Worm (Caenorhabditis elegans): ENCODE results near the gene R07B1.7.

R07B1.7 gene

ce11 chrX:9837989-9838541, 30.9 kb upstream of the R07B1.7 start, which contains the start of gene ipla-2 (continued):
- TF ChIP-seq lin-13 (GFP tag; optimal IDR thresholded peaks at IDR 0.05) = no peak
- TF ChIP-seq mdl-1 (tag; optimal IDR thresholded peaks at IDR 0.05) = peak; percentile 58 to 96
- TF ChIP-seq ceh-28 (tag; optimal IDR thresholded peaks at IDR 0.05) = no peak
- no peak for TF ChIP-seq D1046.2 (GFP tag; IDR thresholded peaks at IDR 0.05)
- TF ChIP-seq spr-3 (GFP tag; optimal IDR thresholded peaks at IDR 0.05) = no peak
- peak; percentile 45 for TF ChIP-seq dpl-1 (GFP tag; optimal IDR thresholded peaks at IDR 0.05)
- peak; percentile 32 for TF ChIP-seq ztf-7 (tag; optimal IDR thresholded peaks at IDR 0.05)
- TF ChIP-seq ceh-82 (tag; optimal IDR thresholded peaks at IDR 0.05) = no peak

- no peak for TF ChIP-seq unc-130 (GFP tag; optimal IDR thresholded peaks at IDR 0.05)
- TF ChIP-seq daf-16 (GFP tag; optimal IDR thresholded peaks at IDR 0.05) = peak in 1 of 2 experiments; percentile 30
- no peak for TF ChIP-seq daf-16 (tag; optimal IDR thresholded peaks at IDR 0.05)
- TF ChIP-seq unc-62 (GFP tag; optimal IDR thresholded peaks at IDR 0.05 in 1 of 2) = peak in 1 of 2 experiments; percentile 47
- no peak for TF ChIP-seq unc-62 (tag; optimal IDR thresholded peaks at IDR 0.05)
Measured at ce11 chrX:9840864-9841263, 28.1 kb upstream of the R07B1.7 start.

DNA sequence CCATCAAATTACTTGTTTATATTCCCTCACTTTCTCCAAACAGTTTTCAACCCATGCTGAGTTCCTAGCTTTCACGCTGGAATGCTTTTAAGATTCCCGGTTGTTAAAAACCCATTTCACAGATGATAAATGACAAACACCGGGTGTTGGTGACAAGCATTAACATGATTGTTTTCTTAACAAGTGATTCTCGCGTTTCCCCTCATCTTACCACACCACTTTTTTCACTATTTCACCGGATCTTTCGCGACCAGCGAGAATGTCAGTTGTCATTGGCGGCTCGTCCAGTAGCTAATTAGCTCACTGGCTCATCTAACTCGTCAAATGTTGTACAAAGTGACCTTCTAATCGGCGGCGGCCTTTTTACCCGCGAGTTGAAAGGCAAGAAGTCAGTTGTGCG, 26.8 kb upstream of the R07B1.7 start:
- TF ChIP-seq nhr-41 (GFP tag; IDR thresholded peaks at IDR 0.05) = no peak
- no peak for TF ChIP-seq cey-2 (tag; optimal IDR thresholded peaks at IDR 0.05; ENCODE audit: borderline replicate concordance, insufficient read depth)
- no peak for TF ChIP-seq hlh-30 (tag; optimal IDR thresholded peaks at IDR 0.05; ENCODE audit: insufficient read depth)
- TF ChIP-seq pqm-1 (tag; optimal IDR thresholded peaks at IDR 0.05) = no peak
- TF ChIP-seq daf-19 (GFP tag; conservative IDR thresholded peaks at IDR 0.05) = no peak
- TF ChIP-seq aha-1 (tag) = peak; percentile 38
- TF ChIP-seq ceh-82 (tag; optimal IDR thresholded peaks at IDR 0.05) = no peak
- no peak for TF ChIP-seq fos-1 (tag; optimal IDR thresholded peaks at IDR 0.05)
- TF ChIP-seq mxl-3 (GFP tag; optimal IDR thresholded peaks at IDR 0.05) = no peak
- no peak for TF ChIP-seq zag-1 (tag; optimal IDR thresholded peaks at IDR 0.05)
- peak; percentile 27 for TF ChIP-seq hlh-11 (tag; optimal IDR thresholded peaks at IDR 0.05)
- TF ChIP-seq daf-16 (GFP tag; optimal IDR thresholded peaks at IDR 0.05) = peak in 1 of 2 experiments; percentile 79
- TF ChIP-seq daf-16 (tag; optimal IDR thresholded peaks at IDR 0.05) = no peak
- no peak for TF ChIP-seq mdl-1 (tag; optimal IDR thresholded peaks at IDR 0.05)
- TF ChIP-seq ceh-20 (GFP tag; IDR thresholded peaks at IDR 0.05) = no peak
- TF ChIP-seq snpc-1.2 (GFP tag; IDR thresholded peaks at IDR 0.05) = no peak
- TF ChIP-seq pha-4 (GFP tag; IDR thresholded peaks at IDR 0.05) = no peak
- no peak for TF ChIP-seq pha-4 (tag; optimal IDR thresholded peaks at IDR 0.05)
- TF ChIP-seq spr-1 (tag; optimal IDR thresholded peaks at IDR 0.05) = no peak
- TF ChIP-seq aly-2 (tag; optimal IDR thresholded peaks at IDR 0.05) = no peak
- TF ChIP-seq unc-39 (tag; optimal IDR thresholded peaks at IDR 0.05) = no peak
- TF ChIP-seq T26A8.4 (GFP tag; IDR thresholded peaks at IDR 0.05) = no peak
- no peak for TF ChIP-seq D1046.2 (GFP tag; IDR thresholded peaks at IDR 0.05)
- TF ChIP-seq unc-62 (GFP tag; optimal IDR thresholded peaks at IDR 0.05 in 1 of 2) = peak in 1 of 2 experiments; percentile 87
- TF ChIP-seq unc-62 (tag; optimal IDR thresholded peaks at IDR 0.05) = no peak

DNA sequence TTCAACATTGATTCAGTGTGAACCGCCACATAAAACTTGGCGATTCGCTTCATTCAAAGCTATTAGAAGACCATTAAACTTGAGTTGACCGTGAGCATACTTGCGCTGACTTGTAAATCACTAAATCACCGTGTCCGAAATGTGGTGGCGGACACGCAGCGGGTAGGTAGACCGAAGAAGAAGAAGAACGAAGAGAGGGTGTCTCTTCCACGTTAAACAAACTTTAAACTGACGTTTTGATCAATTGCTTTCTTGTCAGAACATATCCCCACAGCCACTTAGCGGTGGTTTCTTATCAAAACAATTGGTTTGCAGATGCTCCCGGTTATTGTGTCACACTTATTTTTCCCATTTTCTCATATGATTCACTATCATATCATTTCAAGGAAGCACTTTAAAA, 25.4 kb upstream of the R07B1.7 start:
- TF ChIP-seq sdz-12 (GFP tag; optimal IDR thresholded peaks at IDR 0.05) = no peak

DNA sequence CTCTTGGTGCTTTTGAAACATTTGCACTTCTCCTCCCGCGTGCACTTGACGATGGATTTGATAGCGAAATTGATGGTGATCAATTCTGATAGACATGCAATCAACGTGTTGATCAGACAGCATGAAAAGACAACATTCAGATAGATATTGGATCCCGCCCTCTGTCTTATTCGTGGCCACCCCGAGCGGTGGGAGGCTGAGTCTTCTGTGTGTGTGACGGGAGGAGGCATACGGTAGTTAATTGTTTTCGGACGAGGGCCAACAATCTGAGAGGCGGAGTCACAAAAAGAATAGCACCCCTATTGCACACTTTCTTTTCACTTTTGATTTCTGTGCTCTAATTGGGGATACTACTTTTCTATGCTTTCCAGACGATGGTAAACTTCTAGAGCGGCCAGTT, 23.0 kb upstream of the R07B1.7 start:
- no peak for TF ChIP-seq daf-16 (GFP tag; optimal IDR thresholded peaks at IDR 0.05)
- no peak for TF ChIP-seq daf-16 (tag; optimal IDR thresholded peaks at IDR 0.05)
- TF ChIP-seq nhr-41 (GFP tag; IDR thresholded peaks at IDR 0.05) = no peak
- TF ChIP-seq hmg-1.1 (GFP tag; IDR thresholded peaks at IDR 0.05) = no peak
- TF ChIP-seq nhr-10 (tag; optimal IDR thresholded peaks at IDR 0.05) = no peak
- no peak for TF ChIP-seq D1046.2 (GFP tag; IDR thresholded peaks at IDR 0.05)
- TF ChIP-seq nhr-111 (GFP tag; optimal IDR thresholded peaks at IDR 0.05) = no peak
- TF ChIP-seq Y5F2A.4 (GFP tag; optimal IDR thresholded peaks at IDR 0.05) = no peak
- no peak for TF ChIP-seq daf-19 (GFP tag; conservative IDR thresholded peaks at IDR 0.05)
- no peak for TF ChIP-seq Y48G9A.11 (GFP tag; IDR thresholded peaks at IDR 0.05)
- TF ChIP-seq aly-2 (tag; optimal IDR thresholded peaks at IDR 0.05) = no peak
- no peak for TF ChIP-seq ceh-44 (GFP tag; IDR thresholded peaks at IDR 0.05)
- no peak for TF ChIP-seq ztf-11 (tag; optimal IDR thresholded peaks at IDR 0.05)
- TF ChIP-seq nhr-42 (GFP tag; IDR thresholded peaks at IDR 0.05) = no peak
